Worm (Caenorhabditis elegans) whole organism, L1 larva: ENCODE results near the gene gpa-7.

Experiments
- C34B4.2 ChIP-seq: sonication (generic microtip); optimal IDR thresholded peaks from 2 replicates; lab custom pipeline; 2017; ENCODE audit warnings: mild to moderate bottlenecking, missing genetic modification characterization, missing compliant biosample characterization
- Y116A8C.19 ChIP-seq: sonication (generic microtip); optimal IDR thresholded peaks from 2 replicates; lab custom pipeline; 2016; ENCODE audit warnings: missing compliant biosample characterization, missing genetic modification characterization, borderline replicate concordance
- aly-2 ChIP-seq: fragments of 150-350 bp; optimal IDR thresholded peaks from 2 replicates; lab custom pipeline; 2014; ENCODE audit warnings: missing biosample characterization, missing genetic modification characterization
- ama-1 ChIP-seq: fragments of 150-350 bp; optimal IDR thresholded peaks from 2 replicates; lab custom pipeline; 2014
- blmp-1 ChIP-seq: fragments of 150-350 bp; optimal IDR thresholded peaks from 2 replicates; lab custom pipeline; 2014; ENCODE audit warnings: missing biosample characterization, missing genetic modification characterization
- ceh-63 ChIP-seq: fragments of 200-800 bp; sonication (Bioruptor generic); optimal IDR thresholded peaks from 2 replicates; lab custom pipeline; 2018; ENCODE audit warnings: mild to moderate bottlenecking, missing genetic modification characterization, missing compliant biosample characterization
- ceh-8 ChIP-seq: fragments of 200-800 bp; sonication (Bioruptor generic); optimal IDR thresholded peaks from 2 replicates; lab custom pipeline; 2018; ENCODE audit warnings: mild to moderate bottlenecking, missing genetic modification characterization, moderate library complexity, missing compliant biosample characterization
- ceh-82 ChIP-seq, 3 experiments: fragments of 150-350 bp in 1 of 3; sonication (generic microtip) in 2 of 3; optimal IDR thresholded peaks; 2 replicates each; lab custom pipeline; 2014 to 2017; ENCODE audit warnings: missing biosample characterization in 3 of 3, missing genetic modification characterization in 3 of 3
- ceh-88 ChIP-seq: fragments of 200-800 bp; sonication (Bioruptor generic); IDR thresholded peaks from 2 replicates; pipeline ENCODE4 v1.3.6; 2022; ENCODE audit warnings: missing genetic modification characterization, missing compliant biosample characterization
- ces-1 ChIP-seq: fragments of 150-350 bp; optimal IDR thresholded peaks from 2 replicates; lab custom pipeline; 2014; ENCODE audit warnings: missing biosample characterization, missing genetic modification reagents, missing genetic modification characterization
- dpl-1 ChIP-seq, 3 experiments: fragments of 150-350 bp in 2 of 3; sonication (generic microtip) in 1 of 3; optimal IDR thresholded peaks; 2 replicates each; lab custom pipeline; 2014 to 2017; ENCODE audit warnings: missing biosample characterization in 3 of 3, missing genetic modification characterization in 3 of 3, missing genetic modification reagents in 3 of 3
- efl-1 ChIP-seq, 4 experiments: fragments of 150-350 bp; optimal IDR thresholded peaks in 3 of 4; peaks in 1 of 4; 1 replicate in 1 of 4; 2 replicates in 3 of 4; lab custom pipeline; 2014; ENCODE audit warnings: missing biosample characterization in 2 of 4, missing genetic modification characterization in 2 of 4, missing genetic modification reagents in 2 of 4
- elt-3 ChIP-seq, 6 experiments: fragments of 150-350 bp in 1 of 6; sonication (generic microtip); optimal IDR thresholded peaks; 2 replicates each; lab custom pipeline; 2017 to 2018; ENCODE audit warnings: missing biosample characterization in 6 of 6, missing genetic modification characterization in 6 of 6, inconsistent platforms in 1 of 6
- ets-5 ChIP-seq: fragments of 200-800 bp; sonication (Bioruptor generic); IDR thresholded peaks from 2 replicates; pipeline ENCODE4 v1.3.6; 2022; ENCODE audit warnings: missing genetic modification characterization, missing compliant biosample characterization
- fkh-10 ChIP-seq: sonication (generic microtip); optimal IDR thresholded peaks from 2 replicates; lab custom pipeline; 2017; ENCODE audit warnings: missing biosample characterization, missing genetic modification reagents, missing genetic modification characterization
- fkh-8 ChIP-seq: sonication (generic microtip); optimal IDR thresholded peaks from 2 replicates; lab custom pipeline; 2016; ENCODE audit warnings: mild to moderate bottlenecking, missing genetic modification characterization, missing compliant biosample characterization
- hpl-2 ChIP-seq: fragments of 150-350 bp; optimal IDR thresholded peaks from 2 replicates; lab custom pipeline; 2014; ENCODE audit warnings: missing biosample characterization, missing genetic modification reagents, missing genetic modification characterization
- irx-1 ChIP-seq: sonication (generic microtip); optimal IDR thresholded peaks from 2 replicates; lab custom pipeline; 2016; ENCODE audit warnings: missing genetic modification characterization, missing compliant biosample characterization
- isw-1 ChIP-seq: fragments of 200-800 bp; sonication (Bioruptor generic); IDR thresholded peaks from 2 replicates; pipeline ENCODE4 v1.3.6; 2022; ENCODE audit warnings: missing genetic modification characterization, missing compliant biosample characterization
- lin-13 ChIP-seq: fragments of 150-350 bp; optimal IDR thresholded peaks from 2 replicates; lab custom pipeline; 2014; ENCODE audit warnings: missing biosample characterization, missing genetic modification reagents, missing genetic modification characterization
- lin-14 ChIP-seq: fragments of 200-800 bp; sonication (Bioruptor generic); optimal IDR thresholded peaks from 2 replicates; lab custom pipeline; 2018; ENCODE audit warnings: mild to moderate bottlenecking, missing genetic modification characterization, moderate library complexity, missing compliant biosample characterization
- lin-15B ChIP-seq: fragments of 150-350 bp; sonication (generic microtip); optimal IDR thresholded peaks from 3 replicates; lab custom pipeline; 2014; ENCODE audit warnings: missing biosample characterization, missing genetic modification characterization
- lin-35 ChIP-seq, 2 experiments: fragments of 150-350 bp; optimal IDR thresholded peaks; 2 replicates each; lab custom pipeline; 2014; ENCODE audit warnings: missing biosample characterization in 2 of 2, missing genetic modification characterization in 2 of 2, missing genetic modification reagents in 2 of 2
- lin-39 ChIP-seq: fragments of 150-350 bp; optimal IDR thresholded peaks from 2 replicates; lab custom pipeline; 2014; ENCODE audit warnings: missing biosample characterization, missing genetic modification reagents, missing genetic modification characterization
- mdl-1 ChIP-seq, 2 experiments: fragments of 150-350 bp; optimal IDR thresholded peaks; 2 replicates each; lab custom pipeline; 2014 to 2017; ENCODE audit warnings: missing biosample characterization in 2 of 2, missing genetic modification characterization in 2 of 2, inconsistent platforms in 1 of 2
- mef-2 ChIP-seq: fragments of 150-350 bp; optimal IDR thresholded peaks from 2 replicates; lab custom pipeline; 2014; ENCODE audit warnings: missing biosample characterization, missing genetic modification characterization
- mep-1 ChIP-seq: fragments of 150-350 bp; optimal IDR thresholded peaks from 2 replicates; lab custom pipeline; 2014; ENCODE audit warnings: missing biosample characterization, missing genetic modification characterization
- nhr-20 ChIP-seq: sonication (generic microtip); optimal IDR thresholded peaks from 2 replicates; lab custom pipeline; 2016; ENCODE audit warnings: mild to moderate bottlenecking, missing genetic modification characterization, missing compliant biosample characterization
- nhr-237 ChIP-seq: fragments of 150-350 bp; optimal IDR thresholded peaks from 2 replicates; lab custom pipeline; 2014; ENCODE audit warnings: missing biosample characterization, missing genetic modification characterization
- nhr-47 ChIP-seq: sonication (generic microtip); optimal IDR thresholded peaks from 2 replicates; lab custom pipeline; 2016; ENCODE audit warnings: mild to moderate bottlenecking, missing genetic modification characterization, moderate library complexity, missing compliant biosample characterization
- nhr-71 ChIP-seq: sonication (generic microtip); optimal IDR thresholded peaks from 2 replicates; lab custom pipeline; 2016; ENCODE audit warnings: mild to moderate bottlenecking, missing genetic modification characterization, moderate library complexity, missing compliant biosample characterization
- nhr-77 ChIP-seq: fragments of 150-350 bp; optimal IDR thresholded peaks from 2 replicates; lab custom pipeline; 2014; ENCODE audit warnings: missing biosample characterization, missing genetic modification characterization
- nhr-85 ChIP-seq: sonication (generic microtip); peaks from one replicate; lab custom pipeline; 2016; ENCODE audit warnings: missing genetic modification characterization, inconsistent platforms, missing compliant biosample characterization
- pag-3 ChIP-seq: sonication (generic microtip); optimal IDR thresholded peaks from 2 replicates; lab custom pipeline; 2017; ENCODE audit warnings: missing genetic modification characterization, mild to moderate bottlenecking, missing compliant biosample characterization, antibody characterized with exemption, borderline replicate concordance; ENCODE audit not compliant: insufficient read depth
- rnt-1 ChIP-seq: sonication (generic microtip); optimal IDR thresholded peaks from 2 replicates; lab custom pipeline; 2016; ENCODE audit warnings: mild to moderate bottlenecking, missing genetic modification characterization, moderate library complexity, missing compliant biosample characterization
- skn-1 ChIP-seq: fragments of 150-350 bp; optimal IDR thresholded peaks from 2 replicates; lab custom pipeline; 2014; ENCODE audit warnings: missing biosample characterization, missing genetic modification characterization
- snu-23 ChIP-seq: sonication (generic microtip); optimal IDR thresholded peaks from 2 replicates; lab custom pipeline; 2016; ENCODE audit warnings: missing genetic modification characterization, missing compliant biosample characterization
- sox-4 ChIP-seq: sonication (generic microtip); optimal IDR thresholded peaks from 2 replicates; lab custom pipeline; 2016; ENCODE audit warnings: missing genetic modification characterization, missing compliant biosample characterization
- sptf-1 ChIP-seq: fragments of 150-350 bp; optimal IDR thresholded peaks from 2 replicates; lab custom pipeline; 2014; ENCODE audit warnings: missing biosample characterization, missing genetic modification characterization
- sup-37 ChIP-seq: fragments of 200-800 bp; sonication (Bioruptor generic); optimal IDR thresholded peaks from 2 replicates; lab custom pipeline; 2018; ENCODE audit warnings: mild to moderate bottlenecking, missing genetic modification characterization, missing compliant biosample characterization
- swsn-7 ChIP-seq: sonication (generic microtip); optimal IDR thresholded peaks from 2 replicates; lab custom pipeline; 2016; ENCODE audit warnings: missing genetic modification characterization, missing compliant biosample characterization
- unc-30 ChIP-seq: sonication (generic microtip); optimal IDR thresholded peaks from 2 replicates; lab custom pipeline; 2017; ENCODE audit warnings: missing biosample characterization, missing genetic modification characterization
- unc-62 ChIP-seq: fragments of 150-350 bp; optimal IDR thresholded peaks from 2 replicates; lab custom pipeline; 2014; ENCODE audit warnings: missing biosample characterization, missing genetic modification reagents, missing genetic modification characterization
- xbp-1 ChIP-seq: sonication (generic microtip); optimal IDR thresholded peaks from 2 replicates; lab custom pipeline; 2016; ENCODE audit warnings: missing genetic modification characterization, missing compliant biosample characterization
- zag-1 ChIP-seq: fragments of 150-350 bp; optimal IDR thresholded peaks from 2 replicates; lab custom pipeline; 2014; ENCODE audit warnings: missing biosample characterization, missing genetic modification characterization
- zip-4 ChIP-seq: fragments of 200-800 bp; sonication (Bioruptor generic); optimal IDR thresholded peaks from 2 replicates; lab custom pipeline; 2018; ENCODE audit warnings: mild to moderate bottlenecking, missing genetic modification characterization, moderate library complexity, missing compliant biosample characterization

Gene gpa-7

DNA sequence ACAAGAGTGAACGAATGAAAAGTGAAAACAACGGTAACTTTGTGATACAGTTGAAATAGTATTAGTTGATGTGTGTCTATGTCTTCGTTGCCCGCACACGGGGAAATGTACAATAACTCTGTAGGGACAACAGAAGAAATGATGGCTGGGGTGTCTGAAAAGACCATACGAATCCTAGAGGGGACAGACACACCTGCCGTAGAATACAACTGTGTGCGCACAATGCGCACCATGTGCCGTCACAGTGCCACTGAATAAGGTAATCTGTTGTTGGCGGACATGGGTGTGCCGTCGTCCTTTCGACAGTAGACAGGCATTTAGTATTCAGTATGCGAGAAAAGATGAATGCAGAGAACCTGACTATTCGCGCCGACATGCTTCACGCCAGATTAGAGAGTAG is 17.4 kb downstream of the gpa-7 start:
- peak; percentile 36 for TF ChIP-seq nhr-85
- no peak for TF ChIP-seq zag-1 (tag; lab: Kevin White, UChicago)
- no peak for TF ChIP-seq ces-1 (GFP tag; lab: Kevin White, UChicago)
- TF ChIP-seq blmp-1 (tag; lab: Kevin White, UChicago), result peak; percentile 61
- TF ChIP-seq snu-23, result peak; percentile 28
- peak; percentile 15 for TF ChIP-seq rnt-1 (tag; lab: Kevin White, UChicago)
- no peak for TF ChIP-seq nhr-77
- peak; percentile 51 for TF ChIP-seq lin-14

DNA sequence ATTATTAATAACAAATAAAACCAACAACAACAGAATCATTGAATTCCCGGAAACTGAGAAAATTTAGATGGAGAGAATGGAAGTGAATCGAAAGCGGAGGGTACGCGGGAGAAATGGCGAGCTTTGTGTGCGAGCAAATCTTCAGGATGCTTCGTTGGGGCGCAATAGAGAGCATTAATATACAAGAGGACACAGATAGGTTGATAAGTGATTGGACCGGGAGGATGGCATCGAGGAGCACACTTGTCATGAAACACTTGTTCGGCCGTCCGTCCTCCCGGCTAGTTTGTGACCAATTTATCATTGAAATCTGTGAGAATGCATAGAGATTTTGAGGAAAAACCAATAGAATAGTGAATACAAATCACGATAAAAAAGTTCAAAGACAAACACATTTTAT is 18.4 kb downstream of the gpa-7 start:
- peak; percentile 58 for TF ChIP-seq lin-14
- peak; percentile 3 for TF ChIP-seq nhr-71 (tag; lab: Kevin White, UChicago)
- TF ChIP-seq unc-62, result no peak
- no peak for TF ChIP-seq ama-1 (lab: Kevin White, UChicago)
- TF ChIP-seq zip-4 (GFP tag; lab: Kevin White, UChicago), result no peak
- no peak for TF ChIP-seq ceh-88
- no peak for TF ChIP-seq nhr-77
- peak; percentile 39 for TF ChIP-seq rnt-1 (tag; lab: Kevin White, UChicago)
- no peak for TF ChIP-seq fkh-8 (tag; lab: Kevin White, UChicago)
- no peak for TF ChIP-seq mef-2 (tag; lab: Kevin White, UChicago)
- no peak for TF ChIP-seq fkh-10 (GFP tag; lab: Kevin White, UChicago)

DNA sequence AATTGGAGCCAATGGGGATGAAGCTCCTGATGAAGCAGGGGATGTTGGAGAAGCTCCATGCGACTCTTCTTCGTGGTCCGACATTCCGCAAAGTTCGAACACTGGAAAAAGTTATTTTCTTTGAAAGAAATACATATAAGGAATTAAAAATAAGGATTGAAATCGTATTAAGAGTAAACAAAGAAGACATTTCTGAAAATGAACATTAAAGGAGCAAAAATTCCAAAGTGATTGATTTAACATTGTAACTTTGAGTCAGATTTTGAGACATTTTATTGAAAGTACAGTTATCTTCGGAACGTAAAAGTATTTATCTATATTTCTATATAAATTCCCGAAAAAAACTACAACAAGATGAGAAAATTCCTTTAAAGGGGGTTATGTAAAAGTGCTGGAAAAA is 20.7 kb downstream of the gpa-7 start, which contains the start of gene F13B12.1:
TSS of gene F13B12.1 (minus strand) at position 101 of the 400 bp plus-strand sequence.
- TF ChIP-seq lin-35 (GFP tag; optimal IDR thresholded peaks at IDR 0.05; lab: Kevin White, UChicago) (no peak), nhr-20 (tag; lab: Kevin White, UChicago) (no peak), ceh-63 (no peak), irx-1 (no peak), pag-3 (tag; lab: Kevin White, UChicago) (no peak), nhr-47 (no peak), ceh-8 (GFP tag; lab: Kevin White, UChicago) (no peak), aly-2 (tag; lab: Kevin White, UChicago) (no peak), sup-37 (GFP tag; lab: Kevin White, UChicago) (no peak), ets-5 (GFP tag; lab: Robert Waterston, UW) (no peak), unc-30 (tag; lab: Kevin White, UChicago) (no peak), fkh-10 (GFP tag; lab: Kevin White, UChicago) (no peak), C34B4.2 (tag; lab: Kevin White, UChicago) (no peak), xbp-1 (no peak)

DNA sequence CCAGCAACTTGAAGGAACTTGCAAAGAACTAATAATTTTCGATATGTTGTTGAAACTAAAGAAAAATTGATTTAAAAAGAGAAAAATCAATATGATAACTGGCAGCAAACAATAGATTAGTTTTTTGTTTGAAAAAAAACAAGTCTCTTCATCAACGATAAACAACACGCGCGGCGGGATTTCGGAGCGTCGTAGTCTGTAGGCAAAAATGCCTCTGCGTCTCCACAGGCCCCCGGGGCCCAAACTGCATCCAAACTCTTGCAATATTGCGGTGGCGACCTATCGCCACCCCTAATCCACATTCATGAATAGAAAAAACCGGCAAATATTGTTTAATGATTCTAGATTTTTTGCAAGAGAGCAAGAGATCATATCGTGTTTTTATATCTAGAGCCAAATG is 21.3 kb downstream of the gpa-7 start:
- no peak for TF ChIP-seq sptf-1 (tag; lab: Kevin White, UChicago)
- no peak for TF ChIP-seq isw-1 (GFP tag; lab: Robert Waterston, UW)
- TF ChIP-seq snu-23, result peak; percentile 50
- TF ChIP-seq pag-3 (tag; lab: Kevin White, UChicago), result no peak
- TF ChIP-seq fkh-8 (tag; lab: Kevin White, UChicago), result no peak
- no peak for TF ChIP-seq Y116A8C.19 (tag; lab: Kevin White, UChicago)
- no peak for TF ChIP-seq mdl-1 (tag; optimal IDR thresholded peaks at IDR 0.05; lab: Kevin White, UChicago)
- TF ChIP-seq lin-39 (tag; lab: Kevin White, UChicago), result no peak
- TF ChIP-seq nhr-20 (tag; lab: Kevin White, UChicago), result peak; percentile 22
- TF ChIP-seq swsn-7 (tag; lab: Kevin White, UChicago), result peak; percentile 1
- TF ChIP-seq elt-3 (tag; optimal IDR thresholded peaks at IDR 0.05; lab: Kevin White, UChicago), result no peak
- peak; percentile 25 for TF ChIP-seq fkh-10 (GFP tag; lab: Kevin White, UChicago)
- peak; percentile 5 to 51 for TF ChIP-seq lin-35 (GFP tag; optimal IDR thresholded peaks at IDR 0.05; lab: Kevin White, UChicago)
- TF ChIP-seq nhr-237 (tag; lab: Kevin White, UChicago), result no peak
- peak in 2 of 3 experiments; percentile 36 to 39 for TF ChIP-seq dpl-1 (GFP tag; optimal IDR thresholded peaks at IDR 0.05; lab: Kevin White, UChicago)
- no peak for TF ChIP-seq sox-4 (tag; lab: Kevin White, UChicago)
- peak; percentile 34 for TF ChIP-seq mep-1 (tag; lab: Kevin White, UChicago)
- TF ChIP-seq hpl-2, result no peak
- TF ChIP-seq irx-1, result no peak
- peak; percentile 49 for TF ChIP-seq rnt-1 (tag; lab: Kevin White, UChicago)
- peak; percentile 5 for TF ChIP-seq skn-1 (tag; lab: Kevin White, UChicago)
- no peak for TF ChIP-seq lin-13 (GFP tag; lab: Kevin White, UChicago)
- peak; percentile 38 for TF ChIP-seq lin-14
- TF ChIP-seq efl-1 (optimal IDR thresholded peaks at IDR 0.05; lab: Kevin White, UChicago), result peak; percentile 23 to 44
- no peak for TF ChIP-seq efl-1 (GFP tag; optimal IDR thresholded peaks at IDR 0.05 in 1 of 2; lab: Kevin White, UChicago)
- TF ChIP-seq ceh-82 (tag; optimal IDR thresholded peaks at IDR 0.05; lab: Kevin White, UChicago), result peak in 1 of 3 experiments; percentile 5
- peak; percentile 7 for TF ChIP-seq blmp-1 (tag; lab: Kevin White, UChicago)
- no peak for TF ChIP-seq lin-15B (tag; lab: Kevin White, UChicago)
- TF ChIP-seq zag-1 (tag; lab: Kevin White, UChicago), result no peak
